Worm (Caenorhabditis elegans): ENCODE measurements around the gene sma-3.

Gene sma-3

ce11 chrIII:6848654-6849204 lies 15.0 kb downstream of the sma-3 start, which contains the start of gene dhhc-5:
Gene dhhc-5 (minus strand): TSS chrIII:6849059.
- TF ChIP-seq ref-1 (GFP tag; conservative IDR thresholded peaks at IDR 0.05) (no peak), ztf-29 (GFP tag; IDR thresholded peaks at IDR 0.05) (no peak), ztf-23 (GFP tag; IDR thresholded peaks at IDR 0.05) (no peak), flt-1 (GFP tag; IDR thresholded peaks at IDR 0.05) (no peak), tab-1 (GFP tag; IDR thresholded peaks at IDR 0.05) (no peak), cog-1 (tag; optimal IDR thresholded peaks at IDR 0.05) (no peak), klf-2 (GFP tag; conservative IDR thresholded peaks at IDR 0.05) (no peak), T22C8.4 (GFP tag; IDR thresholded peaks at IDR 0.05) (no peak), med-1 (GFP tag; optimal IDR thresholded peaks at IDR 0.05; ENCODE audit: insufficient read depth) (no peak)

ce11 chrIII:6839091-6839490 lies 24.7 kb downstream of the sma-3 start:
- TF ChIP-seq T22C8.4 (GFP tag; IDR thresholded peaks at IDR 0.05) (no peak), med-1 (GFP tag; optimal IDR thresholded peaks at IDR 0.05; ENCODE audit: insufficient read depth) (no peak), ztf-29 (GFP tag; IDR thresholded peaks at IDR 0.05) (no peak), flt-1 (GFP tag; IDR thresholded peaks at IDR 0.05) (no peak), ref-1 (GFP tag; conservative IDR thresholded peaks at IDR 0.05) (no peak), klf-2 (GFP tag; conservative IDR thresholded peaks at IDR 0.05) (no peak), cog-1 (tag; optimal IDR thresholded peaks at IDR 0.05) (no peak), tab-1 (GFP tag; IDR thresholded peaks at IDR 0.05) (no peak), ztf-23 (GFP tag; IDR thresholded peaks at IDR 0.05) (no peak)

- TF ChIP-seq tab-1 (GFP tag; IDR thresholded peaks at IDR 0.05) (no peak), ztf-23 (GFP tag; IDR thresholded peaks at IDR 0.05) (no peak), ztf-29 (GFP tag; IDR thresholded peaks at IDR 0.05) (no peak), flt-1 (GFP tag; IDR thresholded peaks at IDR 0.05) (no peak), med-1 (GFP tag; optimal IDR thresholded peaks at IDR 0.05; ENCODE audit: insufficient read depth) (no peak), T22C8.4 (GFP tag; IDR thresholded peaks at IDR 0.05) (no peak)
Observed at ce11 chrIII:6837320-6837719, 26.4 kb downstream of the sma-3 start.

- TF ChIP-seq flt-1 (GFP tag; IDR thresholded peaks at IDR 0.05) (no peak), ztf-23 (GFP tag; IDR thresholded peaks at IDR 0.05) (no peak), T22C8.4 (GFP tag; IDR thresholded peaks at IDR 0.05) (no peak), klf-2 (GFP tag; conservative IDR thresholded peaks at IDR 0.05) (no peak), med-1 (GFP tag; optimal IDR thresholded peaks at IDR 0.05; ENCODE audit: insufficient read depth) (no peak), tab-1 (GFP tag; IDR thresholded peaks at IDR 0.05) (no peak), cog-1 (tag; optimal IDR thresholded peaks at IDR 0.05) (no peak), ref-1 (GFP tag; conservative IDR thresholded peaks at IDR 0.05) (no peak), ztf-29 (GFP tag; IDR thresholded peaks at IDR 0.05) (no peak)
Observed at ce11 chrIII:6831312-6831711, 32.5 kb downstream of the sma-3 start.

ce11 chrIII:6826137-6826536 lies 37.6 kb downstream of the sma-3 start:
- TF ChIP-seq flt-1 (GFP tag; IDR thresholded peaks at IDR 0.05): 0 out of 2 replicates have a peak, but pooled peaks have one; percentile 47
- TF ChIP-seq T22C8.4 (GFP tag; IDR thresholded peaks at IDR 0.05): no peak

- no peak for TF ChIP-seq ztf-29 (GFP tag; IDR thresholded peaks at IDR 0.05)
- TF ChIP-seq med-1 (GFP tag; optimal IDR thresholded peaks at IDR 0.05; ENCODE audit: insufficient read depth): no peak
- TF ChIP-seq ztf-23 (GFP tag; IDR thresholded peaks at IDR 0.05): no peak
- TF ChIP-seq T22C8.4 (GFP tag; IDR thresholded peaks at IDR 0.05): no peak
- TF ChIP-seq klf-2 (GFP tag; conservative IDR thresholded peaks at IDR 0.05): no peak
- TF ChIP-seq ref-1 (GFP tag; conservative IDR thresholded peaks at IDR 0.05): no peak
- no peak for TF ChIP-seq tab-1 (GFP tag; IDR thresholded peaks at IDR 0.05)
- no peak for TF ChIP-seq flt-1 (GFP tag; IDR thresholded peaks at IDR 0.05)
- no peak for TF ChIP-seq cog-1 (tag; optimal IDR thresholded peaks at IDR 0.05)
Observed at ce11 chrIII:6822790-6823189, 41.0 kb downstream of the sma-3 start.

ce11 chrIII:6820343-6820985 lies 43.3 kb downstream of the sma-3 start, which contains the start of gene ten-1:
Gene ten-1 (plus strand): TSS chrIII:6820935.
- TF ChIP-seq T22C8.4 (GFP tag; IDR thresholded peaks at IDR 0.05) (no peak), cog-1 (tag; optimal IDR thresholded peaks at IDR 0.05) (no peak), ref-1 (GFP tag; conservative IDR thresholded peaks at IDR 0.05) (no peak), klf-2 (GFP tag; conservative IDR thresholded peaks at IDR 0.05) (no peak), med-1 (GFP tag; optimal IDR thresholded peaks at IDR 0.05; ENCODE audit: insufficient read depth) (no peak), flt-1 (GFP tag; IDR thresholded peaks at IDR 0.05) (no peak), ztf-23 (GFP tag; IDR thresholded peaks at IDR 0.05) (no peak), tab-1 (GFP tag; IDR thresholded peaks at IDR 0.05) (no peak), ztf-29 (GFP tag; IDR thresholded peaks at IDR 0.05) (no peak)

ce11 chrIII:6819322-6819901 lies 44.4 kb downstream of the sma-3 start, which contains the start of gene F28F5.6:
Gene F28F5.6 (minus strand): TSS chrIII:6819372.
- TF ChIP-seq ref-1 (GFP tag; conservative IDR thresholded peaks at IDR 0.05) (no peak), med-1 (GFP tag; optimal IDR thresholded peaks at IDR 0.05; ENCODE audit: insufficient read depth) (no peak)

- TF ChIP-seq flt-1 (GFP tag; IDR thresholded peaks at IDR 0.05): no peak
- TF ChIP-seq cog-1 (tag; optimal IDR thresholded peaks at IDR 0.05): no peak
- TF ChIP-seq med-1 (GFP tag; optimal IDR thresholded peaks at IDR 0.05; ENCODE audit: insufficient read depth): no peak
- no peak for TF ChIP-seq tab-1 (GFP tag; IDR thresholded peaks at IDR 0.05)
- no peak for TF ChIP-seq ztf-23 (GFP tag; IDR thresholded peaks at IDR 0.05)
- no peak for TF ChIP-seq ref-1 (GFP tag; conservative IDR thresholded peaks at IDR 0.05)
- no peak for TF ChIP-seq T22C8.4 (GFP tag; IDR thresholded peaks at IDR 0.05)
- no peak for TF ChIP-seq ztf-29 (GFP tag; IDR thresholded peaks at IDR 0.05)
- TF ChIP-seq klf-2 (GFP tag; conservative IDR thresholded peaks at IDR 0.05): no peak
Observed at ce11 chrIII:6818037-6818436, 45.7 kb downstream of the sma-3 start.

- TF ChIP-seq ztf-23 (GFP tag; IDR thresholded peaks at IDR 0.05): no peak
- TF ChIP-seq ztf-29 (GFP tag; IDR thresholded peaks at IDR 0.05): no peak
- no peak for TF ChIP-seq flt-1 (GFP tag; IDR thresholded peaks at IDR 0.05)
- TF ChIP-seq ref-1 (GFP tag; conservative IDR thresholded peaks at IDR 0.05): no peak
- no peak for TF ChIP-seq T22C8.4 (GFP tag; IDR thresholded peaks at IDR 0.05)
- no peak for TF ChIP-seq tab-1 (GFP tag; IDR thresholded peaks at IDR 0.05)
Observed at ce11 chrIII:6816930-6817329, 46.8 kb downstream of the sma-3 start, which contains the start of gene F28F5.4. Gene F28F5.4 (minus strand): TSS chrIII:6817033.
